Worm (Caenorhabditis elegans): ENCODE results near the gene sru-7.

The sru-7 gene

ce11 chrIV:8492242-8492641, at the start of gene sru-7:
sru-7 (plus strand) TSS chrIV:8492542.
- TF ChIP-seq elt-1 (tag; optimal IDR thresholded peaks at IDR 0.05) (no peak), ceh-16 (tag; optimal IDR thresholded peaks at IDR 0.05) (no peak), ceh-82 (tag; optimal IDR thresholded peaks at IDR 0.05) (no peak), ZK546.5 (tag; optimal IDR thresholded peaks at IDR 0.05) (no peak), mdl-1 (tag; optimal IDR thresholded peaks at IDR 0.05) (no peak), egl-27 (tag; optimal IDR thresholded peaks at IDR 0.05) (no peak)

ce11 chrIV:8446904-8447303, 45.4 kb upstream of the sru-7 start, which contains the start of gene T01B11.1:
T01B11.1 (plus strand) TSS chrIV:8447204.
- TF ChIP-seq F13H6.1 (tag; optimal IDR thresholded peaks at IDR 0.05) (no peak), blmp-1 (tag; optimal IDR thresholded peaks at IDR 0.05; ENCODE audit: insufficient read depth) (no peak), elt-1 (tag; optimal IDR thresholded peaks at IDR 0.05) (no peak), lin-11 (tag; optimal IDR thresholded peaks at IDR 0.05) (no peak), nhr-129 (tag; optimal IDR thresholded peaks at IDR 0.05) (no peak), nhr-23 (tag; optimal IDR thresholded peaks at IDR 0.05) (no peak), skn-1 (tag; optimal IDR thresholded peaks at IDR 0.05) (no peak)

- no peak for TF ChIP-seq elt-3 (tag; optimal IDR thresholded peaks at IDR 0.05)
Measured at ce11 chrIV:8449869-8450268, 42.5 kb upstream of the sru-7 start.

ce11 chrIV:8450534-8450933, 41.8 kb upstream of the sru-7 start:
- TF ChIP-seq crh-2 (tag; optimal IDR thresholded peaks at IDR 0.05) (peak; percentile 48), sma-9 (GFP tag; optimal IDR thresholded peaks at IDR 0.05) (peak; percentile 71), sma-9 (tag; optimal IDR thresholded peaks at IDR 0.05) (no peak), fos-1 (tag; optimal IDR thresholded peaks at IDR 0.05) (peak; percentile 86), gmeb-1 (tag; optimal IDR thresholded peaks at IDR 0.05) (peak; percentile 38), snpc-4 (tag; optimal IDR thresholded peaks at IDR 0.05) (no peak)

ce11 chrIV:8451709-8452248, 40.6 kb upstream of the sru-7 start, which contains the start of gene eppl-1:
eppl-1 (minus strand) TSS chrIV:8451759.
- TF ChIP-seq sma-9 (GFP tag; optimal IDR thresholded peaks at IDR 0.05) = peak; percentile 15
- TF ChIP-seq sma-9 (tag; optimal IDR thresholded peaks at IDR 0.05) = no peak
- TF ChIP-seq fos-1 (tag; optimal IDR thresholded peaks at IDR 0.05) = peak; percentile 34
- TF ChIP-seq aly-2 (tag; optimal IDR thresholded peaks at IDR 0.05) = no peak

- TF ChIP-seq aly-2 (tag; optimal IDR thresholded peaks at IDR 0.05) (no peak), gmeb-1 (tag; optimal IDR thresholded peaks at IDR 0.05) (peak; percentile 19), crh-2 (tag; optimal IDR thresholded peaks at IDR 0.05) (peak; percentile 63), fos-1 (tag; optimal IDR thresholded peaks at IDR 0.05) (peak; percentile 65), F13H6.1 (tag; optimal IDR thresholded peaks at IDR 0.05) (no peak), nhr-129 (tag; optimal IDR thresholded peaks at IDR 0.05) (peak; percentile 4), Y55F3AM.14 (GFP tag; optimal IDR thresholded peaks at IDR 0.05) (no peak), sma-9 (GFP tag; optimal IDR thresholded peaks at IDR 0.05) (peak; percentile 55), sma-9 (tag; optimal IDR thresholded peaks at IDR 0.05) (no peak)
Measured at ce11 chrIV:8453178-8453577, 39.2 kb upstream of the sru-7 start.

- TF ChIP-seq fos-1 (tag; optimal IDR thresholded peaks at IDR 0.05) (peak; percentile 44), sem-4 (tag; optimal IDR thresholded peaks at IDR 0.05) (no peak)
Measured at ce11 chrIV:8454076-8454475, 38.3 kb upstream of the sru-7 start.

ce11 chrIV:8456899-8457298, 35.4 kb upstream of the sru-7 start, which contains the start of gene syx-4:
syx-4 (plus strand) TSS chrIV:8457280.
- no peak for TF ChIP-seq nhr-12 (tag; optimal IDR thresholded peaks at IDR 0.05)

ce11 chrIV:8460208-8460607, 32.1 kb upstream of the sru-7 start, which contains the start of gene ant-1.4:
ant-1.4 (minus strand) TSS chrIV:8460308.
- TF ChIP-seq ztf-1 (GFP tag; conservative IDR thresholded peaks at IDR 0.05) (no peak), zag-1 (tag; optimal IDR thresholded peaks at IDR 0.05) (no peak), blmp-1 (tag; optimal IDR thresholded peaks at IDR 0.05; ENCODE audit: insufficient read depth) (no peak), ztf-11 (tag; optimal IDR thresholded peaks at IDR 0.05) (no peak), nhr-10 (tag; optimal IDR thresholded peaks at IDR 0.05) (no peak)
